Fruit fly (Drosophila melanogaster) whole organism, embryonic: ENCODE results near the gene NaPi-III.

ENCODE experiments used
- CG11093 ChIP-seq: fragments of 200-800 bp; sonication (Bioruptor generic); IDR thresholded peaks from 3 replicates; pipeline ENCODE4 v1.3.6; 2022; ENCODE audit warnings: missing biosample characterization, missing genetic modification characterization
- CG2678 ChIP-seq: fragments of 200-800 bp; sonication (Bioruptor generic); optimal IDR thresholded peaks from 3 replicates; lab custom pipeline; 2019; ENCODE audit warnings: missing biosample characterization, mild to moderate bottlenecking, missing genetic modification characterization, moderate library complexity
- CG8765 ChIP-seq: fragments of 200-800 bp; sonication (Bioruptor generic); IDR thresholded peaks from 2 replicates; pipeline ENCODE4 v1.3.6; 2022; ENCODE audit warnings: missing biosample characterization, missing genetic modification characterization
- CrebB ChIP-seq: fragments of 200-800 bp; sonication (Bioruptor generic); optimal IDR thresholded peaks from 3 replicates; lab custom pipeline; 2018; ENCODE audit warnings: missing biosample characterization, mild to moderate bottlenecking, missing genetic modification characterization
- Fer3 ChIP-seq: fragments of 200-800 bp; sonication (Bioruptor generic); optimal IDR thresholded peaks from 2 replicates; lab custom pipeline; 2018; ENCODE audit warnings: missing biosample characterization, mild to moderate bottlenecking, missing genetic modification characterization, moderate library complexity
- Jarid2 ChIP-seq: fragments of 200-800 bp; sonication (Bioruptor generic); optimal IDR thresholded peaks from 3 replicates; lab custom pipeline; 2017; ENCODE audit warnings: mild to moderate bottlenecking, missing biosample characterization, missing genetic modification reagents, missing genetic modification characterization
- gfzf ChIP-seq: fragments of 200-800 bp; sonication (Bioruptor generic); optimal IDR thresholded peaks from 2 replicates; lab custom pipeline; 2016; ENCODE audit warnings: missing biosample characterization, mild to moderate bottlenecking, missing genetic modification characterization, moderate library complexity
- prd ChIP-seq, 3 experiments: fragments of >200 bp in 2 of 3; fragments of 200-800 bp in 1 of 3; sonication (Bioruptor generic) in 1 of 3; optimal IDR thresholded peaks in 2 of 3; IDR thresholded peaks in 1 of 3; 2 replicates in 2 of 3; 3 replicates in 1 of 3; pipeline versions ENCODE4 v1.3.6 to Lab custom; 2017 to 2022; ENCODE audit warnings: missing biosample characterization in 1 of 3, missing genetic modification characterization in 1 of 3
- pros ChIP-seq: fragments of 200-800 bp; sonication (Bioruptor generic); optimal IDR thresholded peaks from 3 replicates; lab custom pipeline; 2019; ENCODE audit warnings: missing biosample characterization, mild to moderate bottlenecking, missing genetic modification characterization, moderate library complexity
- schlank ChIP-seq: fragments of 200-800 bp; sonication (Bioruptor generic); optimal IDR thresholded peaks from 2 replicates; lab custom pipeline; 2018; ENCODE audit warnings: missing biosample characterization, mild to moderate bottlenecking, missing genetic modification characterization

dm6 chr3L:11147675-11148074 is 24.5 kb downstream of the NaPi-III start:
- TF ChIP-seq gfzf (GFP tag; lab: Kevin White, UChicago) (no peak), CrebB (tag; lab: Kevin White, UChicago) (no peak), CG2678 (tag; lab: Kevin White, UChicago) (no peak), CG11093 (GFP tag; lab: Robert Waterston, UW) (no peak), schlank (tag; lab: Kevin White, UChicago) (no peak), pros (peak; percentile 96), Jarid2 (GFP tag; lab: Kevin White, UChicago) (no peak), prd (optimal IDR thresholded peaks at IDR 0.05; lab: Kevin White, UChicago) (no peak), prd (GFP tag; IDR thresholded peaks at IDR 0.05; lab: Robert Waterston, UW) (no peak), CG8765 (GFP tag; lab: Robert Waterston, UW) (no peak), Fer3 (tag; lab: Kevin White, UChicago) (no peak)
